Fruit fly (Drosophila melanogaster) whole organism, adult: ENCODE results near the gene Vha26.

Source experiments
- CG11617 ChIP-seq: fragments of 200-800 bp; sonication (Bioruptor generic); optimal IDR thresholded peaks from 2 replicates; lab custom pipeline; 2017; ENCODE audit warnings: mild to moderate bottlenecking, missing biosample characterization, missing genetic modification reagents, missing genetic modification characterization
- CG12768 ChIP-seq: fragments of 200-800 bp; sonication (Bioruptor generic); optimal IDR thresholded peaks from 2 replicates; lab custom pipeline; 2017; ENCODE audit warnings: missing biosample characterization, missing genetic modification characterization, mild to moderate bottlenecking, moderate library complexity, missing genetic modification reagents
- CG14711 ChIP-seq: fragments of 200-800 bp; sonication (Bioruptor generic); optimal IDR thresholded peaks from 2 replicates; lab custom pipeline; 2018; ENCODE audit warnings: missing biosample characterization, mild to moderate bottlenecking, missing genetic modification characterization, moderate library complexity
- CG1620 ChIP-seq: fragments of 200-800 bp; sonication (Bioruptor generic); optimal IDR thresholded peaks from 2 replicates; lab custom pipeline; 2016; ENCODE audit warnings: missing biosample characterization, missing genetic modification characterization
- CG33017 ChIP-seq: fragments of 200-800 bp; sonication (Bioruptor generic); optimal IDR thresholded peaks from 2 replicates; lab custom pipeline; 2018; ENCODE audit warnings: missing biosample characterization, mild to moderate bottlenecking, missing genetic modification characterization, moderate library complexity
- CG5204 ChIP-seq: fragments of 200-800 bp; sonication (Bioruptor generic); optimal IDR thresholded peaks from 2 replicates; lab custom pipeline; 2016; ENCODE audit warnings: missing biosample characterization, missing genetic modification characterization
- CG7045 ChIP-seq: fragments of 200-800 bp; sonication (Bioruptor generic); optimal IDR thresholded peaks from 2 replicates; lab custom pipeline; 2017; ENCODE audit warnings: missing biosample characterization, mild to moderate bottlenecking, missing genetic modification characterization
- CG7101 ChIP-seq: fragments of 200-800 bp; sonication (Bioruptor generic); optimal IDR thresholded peaks from 2 replicates; lab custom pipeline; 2018; ENCODE audit warnings: missing biosample characterization, mild to moderate bottlenecking, missing genetic modification characterization, moderate library complexity
- Clk ChIP-seq: fragments of 200-800 bp; sonication (Bioruptor generic); optimal IDR thresholded peaks from 2 replicates; lab custom pipeline; 2017; ENCODE audit warnings: missing biosample characterization, missing genetic modification characterization
- Crg-1 ChIP-seq: fragments of 200-800 bp; sonication (Bioruptor generic); optimal IDR thresholded peaks from 2 replicates; lab custom pipeline; 2016; ENCODE audit warnings: missing biosample characterization, missing genetic modification characterization
- Hr96 ChIP-seq: fragments of 200-800 bp; sonication (Bioruptor generic); optimal IDR thresholded peaks from 2 replicates; lab custom pipeline; 2016; ENCODE audit warnings: missing biosample characterization, missing genetic modification characterization
- Mnt ChIP-seq: fragments of 200-800 bp; sonication (Bioruptor generic); optimal IDR thresholded peaks from 2 replicates; lab custom pipeline; 2016; ENCODE audit warnings: missing biosample characterization, mild to moderate bottlenecking, missing genetic modification characterization
- bab1 ChIP-seq: fragments of 200-800 bp; sonication (Bioruptor generic); optimal IDR thresholded peaks from 3 replicates; lab custom pipeline; 2019; ENCODE audit warnings: missing biosample characterization, mild to moderate bottlenecking, missing genetic modification characterization, moderate library complexity
- cic ChIP-seq: fragments of 200-800 bp; sonication (Bioruptor generic); optimal IDR thresholded peaks from 2 replicates; lab custom pipeline; 2017; ENCODE audit warnings: missing biosample characterization, mild to moderate bottlenecking, missing genetic modification characterization, moderate library complexity
- cnc ChIP-seq, 2 experiments: fragments of >200 bp; optimal IDR thresholded peaks; 2 replicates each; lab custom pipeline; 2017
- kay ChIP-seq: fragments of 200-800 bp; sonication (Bioruptor generic); peaks from one replicate; lab custom pipeline; 2016; ENCODE audit warnings: missing biosample characterization, missing genetic modification characterization, borderline replicate concordance
- ovo ChIP-seq: fragments of 200-800 bp; sonication (Bioruptor generic); optimal IDR thresholded peaks from 2 replicates; lab custom pipeline; 2016; ENCODE audit warnings: missing biosample characterization, missing genetic modification characterization
- pad ChIP-seq: fragments of 200-800 bp; sonication (Bioruptor generic); optimal IDR thresholded peaks from 3 replicates; lab custom pipeline; 2017; ENCODE audit warnings: missing biosample characterization, missing genetic modification characterization, mild to moderate bottlenecking, moderate library complexity, missing genetic modification reagents
- tj ChIP-seq: fragments of 200-800 bp; sonication (Bioruptor generic); optimal IDR thresholded peaks from 3 replicates; lab custom pipeline; 2017; ENCODE audit warnings: missing biosample characterization, mild to moderate bottlenecking, missing genetic modification characterization, moderate library complexity
- toe ChIP-seq: fragments of 200-800 bp; sonication (Bioruptor generic); optimal IDR thresholded peaks from 2 replicates; lab custom pipeline; 2016; ENCODE audit warnings: missing biosample characterization, missing genetic modification characterization

The Vha26 gene

dm6 chr3R:5592009-5592572 lies 528 bp downstream of the Vha26 start:
- TF ChIP-seq CG11617 (GFP tag; lab: Kevin White, UChicago) (no peak), ovo (no peak), tj (GFP tag; lab: Kevin White, UChicago) (peak; percentile 20), bab1 (GFP tag; lab: Kevin White, UChicago) (peak; percentile 15), cic (GFP tag; lab: Kevin White, UChicago) (peak; percentile 67), CG7101 (tag; lab: Kevin White, UChicago) (peak; percentile 16), kay (GFP tag; lab: Kevin White, UChicago) (no peak), pad (GFP tag; lab: Kevin White, UChicago) (peak; percentile 74), CG12768 (GFP tag; lab: Kevin White, UChicago) (peak; percentile 41), Mnt (GFP tag; lab: Kevin White, UChicago) (peak; percentile 62)

- TF ChIP-seq tj (GFP tag; lab: Kevin White, UChicago) (peak; percentile 40), Hr96 (GFP tag; lab: Kevin White, UChicago) (no peak)
Observed at dm6 chr3R:5594878-5595277, 3.3 kb downstream of the Vha26 start.

dm6 chr3R:5599521-5600360 lies 8.2 kb downstream of the Vha26 start:
- TF ChIP-seq toe (GFP tag; lab: Kevin White, UChicago) (no peak), pad (GFP tag; lab: Kevin White, UChicago) (no peak), ovo (peak; percentile 4), Crg-1 (GFP tag; lab: Kevin White, UChicago) (no peak), CG7101 (tag; lab: Kevin White, UChicago) (no peak), Hr96 (GFP tag; lab: Kevin White, UChicago) (no peak), cic (GFP tag; lab: Kevin White, UChicago) (peak; percentile 45), kay (GFP tag; lab: Kevin White, UChicago) (no peak), CG5204 (no peak), Clk (GFP tag; lab: Kevin White, UChicago) (no peak), CG14711 (tag; lab: Kevin White, UChicago) (peak; percentile 36), bab1 (GFP tag; lab: Kevin White, UChicago) (no peak), CG12768 (GFP tag; lab: Kevin White, UChicago) (no peak), CG1620 (GFP tag; lab: Kevin White, UChicago) (no peak), CG7045 (GFP tag; lab: Kevin White, UChicago) (no peak), Mnt (GFP tag; lab: Kevin White, UChicago) (peak; percentile 97), tj (GFP tag; lab: Kevin White, UChicago) (peak; percentile 8), cnc (optimal IDR thresholded peaks at IDR 0.05; lab: Kevin White, UChicago) (no peak), CG33017 (tag; lab: Kevin White, UChicago) (no peak), CG11617 (GFP tag; lab: Kevin White, UChicago) (no peak)

- TF ChIP-seq Clk (GFP tag; lab: Kevin White, UChicago) (no peak), CG11617 (GFP tag; lab: Kevin White, UChicago) (peak; percentile 65), CG5204 (no peak), tj (GFP tag; lab: Kevin White, UChicago) (peak; percentile 67), Hr96 (GFP tag; lab: Kevin White, UChicago) (no peak), cnc (optimal IDR thresholded peaks at IDR 0.05; lab: Kevin White, UChicago) (peak; percentile 63 to 95), Crg-1 (GFP tag; lab: Kevin White, UChicago) (no peak), CG14711 (tag; lab: Kevin White, UChicago) (no peak), pad (GFP tag; lab: Kevin White, UChicago) (peak; percentile 67), CG1620 (GFP tag; lab: Kevin White, UChicago) (peak; percentile 32), cic (GFP tag; lab: Kevin White, UChicago) (peak; percentile 87), toe (GFP tag; lab: Kevin White, UChicago) (no peak), ovo (peak; percentile 76), Mnt (GFP tag; lab: Kevin White, UChicago) (peak; percentile 96), CG12768 (GFP tag; lab: Kevin White, UChicago) (peak; percentile 87), bab1 (GFP tag; lab: Kevin White, UChicago) (peak; percentile 49), CG7045 (GFP tag; lab: Kevin White, UChicago) (peak; percentile 66), CG33017 (tag; lab: Kevin White, UChicago) (peak; percentile 74), CG7101 (tag; lab: Kevin White, UChicago) (peak; percentile 69), kay (GFP tag; lab: Kevin White, UChicago) (peak; percentile 97)
Observed at dm6 chr3R:5600361-5601043, 8.9 kb downstream of the Vha26 start.

- TF ChIP-seq CG14711 (tag; lab: Kevin White, UChicago) = peak; percentile 60
- TF ChIP-seq CG1620 (GFP tag; lab: Kevin White, UChicago) = peak; percentile 80
- peak; percentile 25 for TF ChIP-seq Clk (GFP tag; lab: Kevin White, UChicago)
- peak; percentile 14 for TF ChIP-seq CG12768 (GFP tag; lab: Kevin White, UChicago)
- peak; percentile 41 for TF ChIP-seq CG33017 (tag; lab: Kevin White, UChicago)
- peak; percentile 9 for TF ChIP-seq CG7045 (GFP tag; lab: Kevin White, UChicago)
- TF ChIP-seq tj (GFP tag; lab: Kevin White, UChicago) = no peak
- no peak for TF ChIP-seq cnc (optimal IDR thresholded peaks at IDR 0.05; lab: Kevin White, UChicago)
- TF ChIP-seq CG5204 = no peak
- no peak for TF ChIP-seq Mnt (GFP tag; lab: Kevin White, UChicago)
- no peak for TF ChIP-seq toe (GFP tag; lab: Kevin White, UChicago)
- TF ChIP-seq pad (GFP tag; lab: Kevin White, UChicago) = no peak
- TF ChIP-seq bab1 (GFP tag; lab: Kevin White, UChicago) = peak; percentile 46
- no peak for TF ChIP-seq cic (GFP tag; lab: Kevin White, UChicago)
- TF ChIP-seq CG7101 (tag; lab: Kevin White, UChicago) = peak; percentile 70
- peak; percentile 94 for TF ChIP-seq kay (GFP tag; lab: Kevin White, UChicago)
- no peak for TF ChIP-seq Hr96 (GFP tag; lab: Kevin White, UChicago)
- TF ChIP-seq ovo = peak; percentile 69
- TF ChIP-seq Crg-1 (GFP tag; lab: Kevin White, UChicago) = peak; percentile 76
- TF ChIP-seq CG11617 (GFP tag; lab: Kevin White, UChicago) = peak; percentile 81
Observed at dm6 chr3R:5601044-5601523, 9.5 kb downstream of the Vha26 start, which contains the start of the genes kra and SecS. Gene kra (minus strand): TSS chr3R:5601136. Gene SecS (plus strand): TSS chr3R:5601433.
